Worm (Caenorhabditis elegans) whole organism, young adult: Measurements from ENCODE around the gene Y45F10D.6.
A peak's percentile ranks its signal among the peaks of the same experiment; 100 is the strongest.

Experiments
- B0035.1 ChIP-seq: sonication (generic microtip); optimal IDR thresholded peaks from 2 replicates; lab custom pipeline; 2016; ENCODE audit warnings: missing genetic modification characterization, mild to moderate bottlenecking, missing compliant biosample characterization, missing genotype, missing genetic modification reagents
- F23B12.7 ChIP-seq: sonication (generic microtip); optimal IDR thresholded peaks from 2 replicates; lab custom pipeline; 2017; ENCODE audit warnings: missing genetic modification characterization, mild to moderate bottlenecking, missing compliant biosample characterization, antibody characterized with exemption, moderate library complexity; ENCODE audit not compliant: insufficient read depth
- F49E8.2 ChIP-seq: sonication (generic microtip); optimal IDR thresholded peaks from 3 replicates; lab custom pipeline; 2017; ENCODE audit warnings: missing genetic modification characterization, mild to moderate bottlenecking, missing compliant biosample characterization, antibody characterized with exemption, moderate library complexity; ENCODE audit not compliant: insufficient read depth
- F57A8.1 ChIP-seq: fragments of 200-800 bp; sonication (Bioruptor generic); optimal IDR thresholded peaks from 2 replicates; lab custom pipeline; 2018; ENCODE audit warnings: mild to moderate bottlenecking, missing genetic modification characterization, moderate library complexity, missing compliant biosample characterization
- ZK185.1 ChIP-seq: sonication (generic microtip); optimal IDR thresholded peaks from 2 replicates; lab custom pipeline; 2016; ENCODE audit warnings: mild to moderate bottlenecking, missing genetic modification characterization, missing compliant biosample characterization; ENCODE audit not compliant: poor library complexity, severe bottlenecking
- attf-6 ChIP-seq: fragments of 200-800 bp; sonication (Bioruptor generic); IDR thresholded peaks from 2 replicates; pipeline ENCODE4 v1.3.6; 2022; ENCODE audit warnings: missing genetic modification reagents, missing genetic modification characterization, missing compliant biosample characterization
- cebp-1 ChIP-seq, 2 experiments: fragments of 200-800 bp in 1 of 2; sonication (Bioruptor generic) in 1 of 2; sonication (generic microtip) in 1 of 2; IDR thresholded peaks in 1 of 2; optimal IDR thresholded peaks in 1 of 2; 2 replicates each; pipeline versions ENCODE4 v1.3.6 to Lab custom; 2017 to 2022; ENCODE audit warnings: missing compliant biosample characterization in 2 of 2, missing genetic modification characterization in 2 of 2, mild to moderate bottlenecking in 1 of 2, missing genetic modification reagents in 1 of 2, moderate library complexity in 1 of 2
- mcd-1 ChIP-seq: fragments of 200-800 bp; sonication (Bioruptor generic); IDR thresholded peaks from 2 replicates; pipeline ENCODE4 v1.3.6; 2022; ENCODE audit warnings: missing genetic modification reagents, missing genetic modification characterization, missing compliant biosample characterization
- mxl-1 ChIP-seq: sonication (generic microtip); optimal IDR thresholded peaks from 2 replicates; lab custom pipeline; 2016; ENCODE audit warnings: missing genetic modification characterization, missing compliant biosample characterization
- nfyb-1 ChIP-seq: fragments of 200-800 bp; sonication (Bioruptor generic); IDR thresholded peaks from 2 replicates; pipeline ENCODE4 v1.3.6; 2022; ENCODE audit warnings: missing genetic modification reagents, missing genetic modification characterization, missing compliant biosample characterization
- nhr-179 ChIP-seq: sonication (generic microtip); optimal IDR thresholded peaks from 2 replicates; lab custom pipeline; 2016; ENCODE audit warnings: mild to moderate bottlenecking, missing genetic modification characterization, missing compliant biosample characterization
- nhr-80 ChIP-seq: sonication (generic microtip); optimal IDR thresholded peaks from 2 replicates; lab custom pipeline; 2016; ENCODE audit warnings: missing genetic modification characterization, missing compliant biosample characterization
- pbrm-1 ChIP-seq: fragments of 200-800 bp; sonication (Bioruptor generic); IDR thresholded peaks from 2 replicates; pipeline ENCODE4 v1.3.6; 2022; ENCODE audit warnings: missing genetic modification reagents, missing genetic modification characterization, missing compliant biosample characterization
- sdz-38 ChIP-seq: sonication (generic microtip); optimal IDR thresholded peaks from 2 replicates; lab custom pipeline; 2016; ENCODE audit warnings: missing genotype, missing genetic modification characterization, missing compliant biosample characterization
- snpc-1.1 ChIP-seq: sonication (generic microtip); optimal IDR thresholded peaks from 2 replicates; lab custom pipeline; 2017; ENCODE audit warnings: missing genetic modification characterization, mild to moderate bottlenecking, missing compliant biosample characterization, antibody characterized with exemption, moderate library complexity, missing genotype, missing genetic modification reagents; ENCODE audit not compliant: insufficient read depth
- snpc-3.4 ChIP-seq: sonication (generic microtip); optimal IDR thresholded peaks from 2 replicates; lab custom pipeline; 2017; ENCODE audit warnings: missing genetic modification characterization, mild to moderate bottlenecking, missing compliant biosample characterization, antibody characterized with exemption, moderate library complexity, missing genotype, missing genetic modification reagents
- snpc-4 ChIP-seq, 5 experiments: fragments of 150-350 bp in 1 of 5; sonication (generic microtip) in 4 of 5; optimal IDR thresholded peaks; 2 replicates each; lab custom pipeline; 2014 to 2018; ENCODE audit warnings: missing genetic modification characterization in 5 of 5, missing biosample characterization in 3 of 5, antibody characterized with exemption in 2 of 5, mild to moderate bottlenecking in 2 of 5, missing compliant biosample characterization in 2 of 5, missing genotype in 2 of 5, moderate library complexity in 2 of 5, missing genetic modification reagents in 1 of 5
- somi-1 ChIP-seq: fragments of 200-800 bp; sonication (Bioruptor generic); optimal IDR thresholded peaks from 2 replicates; lab custom pipeline; 2018; ENCODE audit warnings: mild to moderate bottlenecking, missing genetic modification characterization, missing compliant biosample characterization
- tbx-9 ChIP-seq: sonication (generic microtip); optimal IDR thresholded peaks from 2 replicates; lab custom pipeline; 2016; ENCODE audit warnings: borderline replicate concordance, missing genetic modification characterization, inconsistent platforms, missing compliant biosample characterization
- unc-130 ChIP-seq: sonication (generic microtip); optimal IDR thresholded peaks from 2 replicates; lab custom pipeline; 2016; ENCODE audit warnings: missing genetic modification reagents, missing genetic modification characterization, missing compliant biosample characterization

Y45F10D.6 gene

DNA sequence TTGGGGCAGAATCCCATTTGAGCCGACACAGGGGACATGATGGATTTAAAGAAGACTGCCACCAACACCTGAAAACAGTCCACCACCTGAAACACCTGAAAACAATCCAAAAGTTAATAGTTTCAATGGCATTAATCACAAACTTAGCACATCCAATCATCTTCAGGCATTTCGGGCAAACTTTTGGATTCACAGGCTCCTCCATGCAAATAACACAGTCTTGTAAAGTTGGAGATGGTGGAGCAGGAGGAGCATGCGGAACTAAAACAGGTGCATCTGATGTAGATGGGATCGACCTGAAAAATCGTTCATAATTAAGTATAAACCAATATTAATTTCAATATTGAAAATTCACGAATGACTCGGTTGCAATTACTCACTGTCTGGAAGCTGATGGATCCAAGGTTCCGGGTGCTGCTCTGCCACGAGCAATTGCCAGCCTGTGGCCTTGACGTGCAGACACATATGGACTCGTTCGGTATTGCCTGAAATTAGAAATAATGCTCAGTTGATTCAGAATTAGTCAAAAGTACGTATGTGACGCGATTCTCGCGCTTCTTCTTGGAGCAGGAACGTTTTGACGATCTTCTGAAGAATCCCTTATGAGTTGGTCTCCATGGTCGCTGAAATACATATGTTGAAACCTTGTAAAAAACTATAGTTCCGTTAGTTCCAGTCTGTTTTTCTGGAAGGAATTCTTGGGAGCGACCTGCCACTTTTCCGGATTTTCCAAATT lies 36.9 kb upstream of the Y45F10D.6 start (continued):
- TF ChIP-seq sdz-38 (tag; lab: Kevin White, UChicago) (no peak), somi-1 (GFP tag; lab: Kevin White, UChicago) (no peak)

DNA sequence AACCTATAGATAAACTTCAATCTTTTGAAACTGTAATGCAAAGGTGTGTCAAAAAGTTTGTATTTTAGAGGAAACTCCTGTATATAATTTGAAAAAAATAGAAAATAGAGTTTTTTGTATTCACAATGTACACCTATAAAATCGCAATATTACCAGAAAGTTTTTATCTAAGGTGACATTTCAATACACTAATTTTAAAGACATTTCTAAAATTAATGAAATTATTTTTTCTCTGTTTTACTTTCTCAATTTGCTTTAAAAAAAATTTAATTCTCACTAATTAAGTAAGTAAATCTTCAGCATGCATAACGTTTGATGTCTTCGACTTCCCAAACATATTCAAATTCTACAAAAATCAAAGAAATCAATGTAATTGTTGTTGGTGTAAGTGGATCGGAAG lies 29.9 kb upstream of the Y45F10D.6 start, which contains the start of gene rga-5:
rga-5 (plus strand) TSS at position 301 of the 400 bp plus-strand sequence.
- TF ChIP-seq F49E8.2 (tag; lab: Kevin White, UChicago) (no peak), B0035.1 (tag; lab: Kevin White, UChicago) (no peak), nfyb-1 (GFP tag; lab: Robert Waterston, UW) (no peak)
- TF ChIP-seq, all 124 proteins: peak for 0

DNA sequence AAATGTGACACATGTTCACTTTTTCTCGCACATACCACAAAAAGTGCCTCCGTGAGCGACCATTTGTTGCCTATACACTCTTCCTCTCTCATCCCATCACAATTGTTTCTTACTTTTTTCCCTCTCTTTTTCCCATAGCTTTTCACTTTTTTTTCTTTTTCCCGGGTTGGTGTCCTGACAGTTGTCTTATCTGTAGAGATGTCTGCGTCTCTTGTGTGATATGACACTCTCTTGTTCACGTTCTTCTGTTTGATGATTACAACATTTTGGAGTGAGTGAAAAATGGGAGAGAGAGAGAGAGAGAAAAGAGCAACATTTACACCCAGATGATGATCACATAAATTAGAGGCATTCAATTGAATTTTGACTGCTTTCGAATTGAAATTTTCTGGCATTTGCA lies 28.7 kb upstream of the Y45F10D.6 start:
- TF ChIP-seq ZK185.1 (tag; lab: Kevin White, UChicago) (peak; percentile 7), somi-1 (GFP tag; lab: Kevin White, UChicago) (peak; percentile 48), mcd-1 (GFP tag; lab: Robert Waterston, UW) (no peak), cebp-1 (GFP tag; IDR thresholded peaks at IDR 0.05; lab: Robert Waterston, UW) (no peak), cebp-1 (tag; optimal IDR thresholded peaks at IDR 0.05; lab: Kevin White, UChicago) (no peak), F23B12.7 (tag; lab: Kevin White, UChicago) (peak; percentile 22), snpc-4 (GFP tag; optimal IDR thresholded peaks at IDR 0.05; lab: Kevin White, UChicago) (no peak), snpc-4 (tag; optimal IDR thresholded peaks at IDR 0.05; lab: Kevin White, UChicago) (peak in 1 of 4 experiments; percentile 10), nhr-80 (peak; percentile 95)

DNA sequence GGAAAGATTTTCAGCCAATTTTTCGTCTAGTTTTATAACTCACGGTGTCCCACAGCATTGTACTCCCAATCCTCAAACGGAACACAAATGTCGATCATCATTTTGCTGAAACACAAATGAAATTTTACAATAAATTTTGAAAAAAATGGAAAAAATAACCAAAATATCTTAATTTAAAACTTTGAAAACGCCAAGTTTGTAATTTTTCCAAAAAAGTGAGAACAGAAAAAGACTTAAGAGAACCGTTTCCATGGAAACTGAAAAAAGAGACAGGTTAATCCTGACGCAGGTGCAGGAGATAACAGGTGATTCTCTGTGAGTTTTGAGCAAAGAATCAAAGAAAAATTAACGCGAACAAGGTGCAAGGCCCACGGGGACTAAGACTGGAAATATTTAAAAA lies 23.2 kb upstream of the Y45F10D.6 start, which contains the start of gene Y45F10D.15:
Y45F10D.15 (minus strand) TSS at position 101 of the 400 bp plus-strand sequence.
- no peak for TF ChIP-seq mcd-1 (GFP tag; lab: Robert Waterston, UW)
- TF ChIP-seq unc-130 (GFP tag; lab: Kevin White, UChicago), result no peak

DNA sequence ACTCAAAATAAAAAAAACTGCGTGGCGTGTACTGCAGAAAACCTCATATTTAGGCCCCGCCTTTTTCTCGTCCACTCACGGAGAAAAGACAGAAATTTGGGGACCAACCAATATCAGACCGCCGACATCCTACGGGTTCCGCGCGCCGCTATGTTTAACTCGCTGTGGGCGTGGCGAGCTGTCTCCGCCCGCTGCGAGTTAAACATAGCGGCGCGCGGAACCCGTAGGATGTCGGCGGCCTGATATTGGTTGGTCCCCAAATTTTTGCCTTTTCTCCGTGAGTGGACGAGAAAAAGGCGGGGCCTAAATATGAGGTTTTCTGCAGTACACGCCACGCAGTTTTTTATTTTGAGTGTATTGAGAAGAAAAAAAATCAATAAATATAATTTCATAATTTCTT lies 16.8 kb upstream of the Y45F10D.6 start:
- TF ChIP-seq snpc-3.4 (tag; lab: Kevin White, UChicago), result peak; percentile 1
- peak; percentile 83 for TF ChIP-seq snpc-4 (GFP tag; optimal IDR thresholded peaks at IDR 0.05; lab: Kevin White, UChicago)
- peak; percentile 71 to 97 (median 92) for TF ChIP-seq snpc-4 (tag; optimal IDR thresholded peaks at IDR 0.05; lab: Kevin White, UChicago)
- TF ChIP-seq attf-6 (GFP tag; lab: Robert Waterston, UW), result peak; percentile 92; the same call in 1 of the 2 replicates
- peak; percentile 58 for TF ChIP-seq snpc-1.1 (tag; lab: Kevin White, UChicago)

DNA sequence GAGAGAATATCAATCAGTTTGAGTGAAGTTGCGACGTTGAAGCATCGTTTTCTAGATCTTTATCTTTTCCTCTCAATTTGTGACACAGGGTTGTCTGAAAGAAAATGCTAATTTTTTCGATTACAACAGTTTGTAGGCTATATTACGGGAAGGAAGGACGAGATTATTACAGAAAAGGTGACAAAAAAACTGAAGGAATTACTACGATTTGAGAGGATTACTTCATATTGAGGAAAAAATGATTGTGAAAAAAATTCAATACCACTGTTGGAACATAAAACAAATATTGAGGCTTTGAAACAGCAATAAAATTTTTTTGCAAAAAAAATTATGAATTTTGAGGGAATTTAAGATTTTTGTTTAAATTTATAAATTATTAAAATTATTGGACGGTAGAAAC lies 10.0 kb upstream of the Y45F10D.6 start, which contains the start of gene Y45F10D.14:
Y45F10D.14 (minus strand) TSS at position 101 of the 400 bp plus-strand sequence.
- TF ChIP-seq snpc-4 (GFP tag; optimal IDR thresholded peaks at IDR 0.05; lab: Kevin White, UChicago), result no peak
- peak in 1 of 4 experiments; percentile 25 for TF ChIP-seq snpc-4 (tag; optimal IDR thresholded peaks at IDR 0.05; lab: Kevin White, UChicago)
- TF ChIP-seq nhr-179 (tag; lab: Kevin White, UChicago), result no peak

DNA sequence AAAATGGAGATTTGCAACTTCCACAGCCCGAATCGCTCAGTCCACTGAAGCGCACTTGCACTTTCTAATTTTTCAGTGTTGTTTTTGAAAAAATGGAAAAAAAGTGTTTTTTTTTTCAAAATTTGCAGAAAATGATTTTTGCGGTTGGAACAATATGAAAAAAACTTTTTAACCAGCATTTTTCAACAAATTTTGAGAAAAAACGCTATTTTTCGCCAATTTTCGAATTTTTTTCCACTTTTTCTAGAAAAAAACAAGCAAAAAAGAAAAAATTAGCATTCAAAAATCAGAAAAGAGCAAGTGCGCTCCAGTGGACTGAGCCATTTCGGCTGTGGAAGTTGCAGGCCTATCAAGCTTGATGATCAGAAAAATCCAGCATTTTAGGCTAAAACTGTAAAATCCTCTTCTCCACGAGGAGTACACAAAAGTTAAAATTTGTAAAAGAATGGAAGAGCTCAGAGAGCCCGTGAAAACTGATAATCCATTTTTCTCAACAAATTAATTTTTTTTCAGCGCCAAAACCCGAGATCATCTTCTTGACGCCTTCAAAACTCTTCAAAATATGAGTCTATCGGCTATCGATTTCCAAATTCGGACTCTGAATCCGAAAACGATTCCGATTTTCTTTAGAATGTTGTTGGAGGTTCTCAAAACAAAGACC lies 2.3 kb downstream of the Y45F10D.6 start:
- no peak for TF ChIP-seq tbx-9 (tag; lab: Kevin White, UChicago)
- no peak for TF ChIP-seq F57A8.1 (GFP tag; lab: Kevin White, UChicago)
- no peak for TF ChIP-seq snpc-4 (GFP tag; optimal IDR thresholded peaks at IDR 0.05; lab: Kevin White, UChicago)
- TF ChIP-seq snpc-4 (tag; optimal IDR thresholded peaks at IDR 0.05; lab: Kevin White, UChicago), result peak in 2 of 4 experiments; percentile 73 to 85
- peak; percentile 1 for TF ChIP-seq mxl-1
- 0 out of 2 replicates have a peak, but pooled peaks have one; percentile 21 for TF ChIP-seq pbrm-1
- TF ChIP-seq attf-6 (GFP tag; lab: Robert Waterston, UW), result peak; percentile 69; the same call in 1 of the 2 replicates
